Fruit fly (Drosophila melanogaster): ENCODE measurements around the gene CG42693.

- TF ChIP-seq ttk (optimal IDR thresholded peaks at IDR 0.05) (no peak), insv (optimal IDR thresholded peaks at IDR 0.05) (no peak), psq (optimal IDR thresholded peaks at IDR 0.05) (no peak), Sin3A (optimal IDR thresholded peaks at IDR 0.05) (no peak)
These were observed 16.0 kb upstream of the CG42693 start for dm6 chr3R:31724136-31724535.

All from Kc167 (cell line).